Worm (Caenorhabditis elegans) whole organism, late embryonic: Measurements from ENCODE around the gene T16G12.10.
A peak's percentile ranks its signal among the peaks of the same experiment; 100 is the strongest.
"Not testable (repeated sequence)": the region's sequence is repeated elsewhere in the genome, so short reads cannot be mapped to it uniquely, and the experiment has no call there.

Experiments
- C38D4.7 ChIP-seq: fragments of 200-800 bp; sonication (Bioruptor generic); optimal IDR thresholded peaks from 2 replicates; lab custom pipeline; 2018; ENCODE audit warnings: mild to moderate bottlenecking, missing genetic modification characterization, moderate library complexity, missing compliant biosample characterization
- F13H6.1 ChIP-seq: sonication (generic microtip); optimal IDR thresholded peaks from 2 replicates; lab custom pipeline; 2016; ENCODE audit warnings: missing genetic modification characterization, missing compliant biosample characterization
- K02D7.2 ChIP-seq: sonication (generic microtip); optimal IDR thresholded peaks from 2 replicates; lab custom pipeline; 2017; ENCODE audit warnings: mild to moderate bottlenecking, missing genetic modification characterization, missing compliant biosample characterization
- K09A11.1 ChIP-seq: sonication (generic microtip); optimal IDR thresholded peaks from 2 replicates; lab custom pipeline; 2017; ENCODE audit warnings: antibody characterized with exemption, mild to moderate bottlenecking, missing genetic modification characterization, missing compliant biosample characterization; ENCODE audit not compliant: insufficient read depth
- ceh-19 ChIP-seq: fragments of 200-800 bp; sonication (Bioruptor generic); optimal IDR thresholded peaks from 2 replicates; lab custom pipeline; 2018; ENCODE audit warnings: mild to moderate bottlenecking, missing genetic modification characterization, missing compliant biosample characterization
- ceh-2 ChIP-seq: sonication (generic microtip); optimal IDR thresholded peaks from 2 replicates; lab custom pipeline; 2016; ENCODE audit warnings: missing genotype, missing genetic modification characterization, missing compliant biosample characterization
- ceh-48 ChIP-seq: sonication (generic microtip); optimal IDR thresholded peaks from 2 replicates; lab custom pipeline; 2016; ENCODE audit warnings: missing genetic modification characterization, inconsistent platforms, missing compliant biosample characterization
- ceh-6 ChIP-seq: fragments of 200-800 bp; sonication (Bioruptor generic); optimal IDR thresholded peaks from 2 replicates; lab custom pipeline; 2018; ENCODE audit warnings: mild to moderate bottlenecking, missing genetic modification characterization, missing compliant biosample characterization
- ceh-9 ChIP-seq: sonication (generic microtip); optimal IDR thresholded peaks from 2 replicates; lab custom pipeline; 2016; ENCODE audit warnings: mild to moderate bottlenecking, missing genetic modification characterization, inconsistent platforms, missing compliant biosample characterization
- dve-1 ChIP-seq: sonication (generic microtip); optimal IDR thresholded peaks from 2 replicates; lab custom pipeline; 2017; ENCODE audit warnings: antibody characterized with exemption, mild to moderate bottlenecking, missing genetic modification characterization, missing compliant biosample characterization
- elt-2 ChIP-seq: sonication (generic microtip); optimal IDR thresholded peaks from 2 replicates; lab custom pipeline; 2016; ENCODE audit warnings: missing genetic modification reagents, missing genetic modification characterization, missing compliant biosample characterization
- elt-4 ChIP-seq: sonication (generic microtip); optimal IDR thresholded peaks from 2 replicates; lab custom pipeline; 2016; ENCODE audit warnings: missing genetic modification characterization, missing compliant biosample characterization
- eyg-1 ChIP-seq: sonication (generic microtip); optimal IDR thresholded peaks from 2 replicates; lab custom pipeline; 2016; ENCODE audit warnings: missing genotype, missing genetic modification characterization, missing compliant biosample characterization
- fax-1 ChIP-seq: sonication (generic microtip); optimal IDR thresholded peaks from 2 replicates; lab custom pipeline; 2016; ENCODE audit warnings: missing genotype, missing genetic modification characterization, missing compliant biosample characterization
- fkh-10 ChIP-seq: fragments of 150-350 bp; optimal IDR thresholded peaks from 2 replicates; lab custom pipeline; 2014; ENCODE audit warnings: missing biosample characterization, missing genetic modification reagents, missing genetic modification characterization
- fkh-6 ChIP-seq: sonication (generic microtip); optimal IDR thresholded peaks from 2 replicates; lab custom pipeline; 2016; ENCODE audit warnings: missing genetic modification characterization, missing compliant biosample characterization
- hlh-15 ChIP-seq: sonication (generic microtip); optimal IDR thresholded peaks from 2 replicates; lab custom pipeline; 2016; ENCODE audit warnings: missing genetic modification characterization, missing compliant biosample characterization
- hlh-30 ChIP-seq: sonication (generic microtip); optimal IDR thresholded peaks from 2 replicates; lab custom pipeline; 2017; ENCODE audit warnings: antibody characterized with exemption, missing genetic modification characterization, missing compliant biosample characterization; ENCODE audit not compliant: insufficient read depth
- hlh-6 ChIP-seq: sonication (generic microtip); optimal IDR thresholded peaks from 2 replicates; lab custom pipeline; 2016; ENCODE audit warnings: missing genotype, missing genetic modification characterization, missing compliant biosample characterization
- hlh-8 ChIP-seq: sonication (generic microtip); optimal IDR thresholded peaks from 2 replicates; lab custom pipeline; 2016; ENCODE audit warnings: missing genotype, missing genetic modification characterization, missing compliant biosample characterization
- lin-11 ChIP-seq: fragments of 200-800 bp; sonication (Bioruptor generic); optimal IDR thresholded peaks from 2 replicates; lab custom pipeline; 2018; ENCODE audit warnings: mild to moderate bottlenecking, missing genetic modification characterization, missing compliant biosample characterization
- madf-2 ChIP-seq: sonication (generic microtip); optimal IDR thresholded peaks from 2 replicates; lab custom pipeline; 2017; ENCODE audit warnings: missing genetic modification characterization, missing compliant biosample characterization
- nfya-1 ChIP-seq: sonication (generic microtip); optimal IDR thresholded peaks from 2 replicates; lab custom pipeline; 2017; ENCODE audit warnings: missing genetic modification characterization, mild to moderate bottlenecking, missing compliant biosample characterization, antibody characterized with exemption, moderate library complexity
- nhr-11 ChIP-seq: fragments of 150-350 bp; optimal IDR thresholded peaks from 2 replicates; lab custom pipeline; 2014; ENCODE audit warnings: missing biosample characterization, missing genetic modification characterization
- npax-4 ChIP-seq: sonication (generic microtip); optimal IDR thresholded peaks from 2 replicates; lab custom pipeline; 2016; ENCODE audit warnings: missing genetic modification characterization, missing compliant biosample characterization
- pag-3 ChIP-seq: sonication (generic microtip); optimal IDR thresholded peaks from 2 replicates; lab custom pipeline; 2016; ENCODE audit warnings: missing compliant biosample characterization, missing genetic modification characterization, borderline replicate concordance
- pax-1 ChIP-seq: fragments of 150-350 bp; optimal IDR thresholded peaks from 2 replicates; lab custom pipeline; 2014; ENCODE audit warnings: missing biosample characterization, missing genetic modification characterization
- pha-2 ChIP-seq: sonication (generic microtip); optimal IDR thresholded peaks from 2 replicates; lab custom pipeline; 2017; ENCODE audit warnings: mild to moderate bottlenecking, missing genetic modification characterization, missing compliant biosample characterization
- pros-1 ChIP-seq: fragments of 150-350 bp; optimal IDR thresholded peaks from 2 replicates; lab custom pipeline; 2014; ENCODE audit warnings: missing biosample characterization, missing genetic modification reagents, missing genetic modification characterization
- rnt-1 ChIP-seq: sonication (generic microtip); optimal IDR thresholded peaks from 2 replicates; lab custom pipeline; 2016; ENCODE audit warnings: missing genetic modification characterization, missing compliant biosample characterization
- syd-9 ChIP-seq: sonication (generic microtip); optimal IDR thresholded peaks from 2 replicates; lab custom pipeline; 2016; ENCODE audit warnings: mild to moderate bottlenecking, missing genetic modification characterization, moderate library complexity, missing compliant biosample characterization
- tbx-7 ChIP-seq: sonication (generic microtip); optimal IDR thresholded peaks from 2 replicates; lab custom pipeline; 2016; ENCODE audit warnings: missing genotype, missing genetic modification characterization, missing compliant biosample characterization
- unc-3 ChIP-seq, 2 experiments: fragments of 200-800 bp in 1 of 2; sonication (Bioruptor generic) in 1 of 2; sonication (generic microtip) in 1 of 2; conservative IDR thresholded peaks in 1 of 2; optimal IDR thresholded peaks in 1 of 2; 2 replicates each; pipeline versions ENCODE4 v1.3.6 to Lab custom; 2016 to 2022; ENCODE audit warnings: missing compliant biosample characterization in 2 of 2, missing genetic modification characterization in 2 of 2, missing genetic modification reagents in 1 of 2
- unc-55 ChIP-seq: sonication (generic microtip); optimal IDR thresholded peaks from 2 replicates; lab custom pipeline; 2017; ENCODE audit warnings: missing biosample characterization, missing genetic modification reagents, missing genetic modification characterization
- unc-86 ChIP-seq: sonication (generic microtip); optimal IDR thresholded peaks from 2 replicates; lab custom pipeline; 2016; ENCODE audit warnings: missing genetic modification characterization, missing compliant biosample characterization

The T16G12.10 gene

ce11 chrIII:10050321-10050720 lies 5.6 kb downstream of the T16G12.10 start, which contains the start of gene T16G12.3:
Gene T16G12.3, plus strand, starts transcription at chrIII:10050621.
- TF ChIP-seq C38D4.7 (GFP tag; lab: Kevin White, UChicago); fkh-6 (tag; lab: Kevin White, UChicago); eyg-1 (tag; lab: Kevin White, UChicago): not testable (repeated sequence)
- TF ChIP-seq, all 69 proteins: peak for 0; not testable (repeated sequence) for 69

- TF ChIP-seq elt-2 (tag; lab: Kevin White, UChicago) = peak; percentile 53
- TF ChIP-seq pros-1 (tag; lab: Kevin White, UChicago) = no peak
- TF ChIP-seq unc-55 (GFP tag; lab: Kevin White, UChicago) = no peak
These were observed 6.3 kb downstream of the T16G12.10 start, which contains the start of gene T16G12.1 for ce11 chrIII:10049682-10050081. Gene T16G12.1, minus strand, starts transcription at chrIII:10049857.

- TF ChIP-seq ceh-9 (tag; lab: Kevin White, UChicago) = no peak
- no peak for TF ChIP-seq unc-86 (tag; lab: Kevin White, UChicago)
- no peak for TF ChIP-seq hlh-8 (tag; lab: Kevin White, UChicago)
- no peak for TF ChIP-seq npax-4 (tag; lab: Kevin White, UChicago)
- no peak for TF ChIP-seq F13H6.1 (tag; lab: Kevin White, UChicago)
- TF ChIP-seq syd-9 (tag; lab: Kevin White, UChicago) = no peak
- no peak for TF ChIP-seq K02D7.2
- no peak for TF ChIP-seq ceh-19 (GFP tag; lab: Kevin White, UChicago)
- no peak for TF ChIP-seq dve-1
These were observed 15.9 kb downstream of the T16G12.10 start, which contains the start of gene T16G12.7 for ce11 chrIII:10040013-10040412. Gene T16G12.7, minus strand, starts transcription at chrIII:10040113.

- TF ChIP-seq pag-3 (no peak), ceh-2 (tag; lab: Kevin White, UChicago) (no peak), tbx-7 (tag; lab: Kevin White, UChicago) (no peak), hlh-6 (no peak), ceh-48 (tag; lab: Kevin White, UChicago) (no peak), hlh-15 (tag; lab: Kevin White, UChicago) (no peak)
These were observed 18.8 kb downstream of the T16G12.10 start, which contains the start of gene M04D8.7 for ce11 chrIII:10037150-10037549. Gene M04D8.7, plus strand, starts transcription at chrIII:10037450.

- no peak for TF ChIP-seq fax-1 (tag; lab: Kevin White, UChicago)
- no peak for TF ChIP-seq pha-2 (tag; lab: Kevin White, UChicago)
- TF ChIP-seq ceh-6 (GFP tag; lab: Kevin White, UChicago) = no peak
- no peak for TF ChIP-seq rnt-1 (tag; lab: Kevin White, UChicago)
- TF ChIP-seq pax-1 (tag; lab: Kevin White, UChicago) = no peak
- TF ChIP-seq K09A11.1 (tag; lab: Kevin White, UChicago) = no peak
- no peak for TF ChIP-seq lin-11
- TF ChIP-seq eyg-1 (tag; lab: Kevin White, UChicago) = no peak
- TF ChIP-seq nfya-1 (tag; lab: Kevin White, UChicago) = no peak
- TF ChIP-seq nhr-11 (tag; lab: Kevin White, UChicago) = no peak
- TF ChIP-seq dve-1 = no peak
- TF ChIP-seq unc-3 (GFP tag; conservative IDR thresholded peaks at IDR 0.05; lab: Robert Waterston, UW) = no peak
- no peak for TF ChIP-seq unc-3 (tag; optimal IDR thresholded peaks at IDR 0.05; lab: Kevin White, UChicago)
- no peak for TF ChIP-seq fkh-10 (GFP tag; lab: Kevin White, UChicago)
- no peak for TF ChIP-seq ceh-9 (tag; lab: Kevin White, UChicago)
- TF ChIP-seq hlh-30 (tag; lab: Kevin White, UChicago) = no peak
- no peak for TF ChIP-seq elt-4 (tag; lab: Kevin White, UChicago)
- TF ChIP-seq unc-86 (tag; lab: Kevin White, UChicago) = no peak
- no peak for TF ChIP-seq madf-2 (tag; lab: Kevin White, UChicago)
These were observed 20.1 kb downstream of the T16G12.10 start, which contains the start of gene xbx-3 for ce11 chrIII:10035783-10036182. Gene xbx-3, plus strand, starts transcription at chrIII:10035945.
